Worm (Caenorhabditis elegans): Measurements from ENCODE around the gene exc-13.

DNA sequence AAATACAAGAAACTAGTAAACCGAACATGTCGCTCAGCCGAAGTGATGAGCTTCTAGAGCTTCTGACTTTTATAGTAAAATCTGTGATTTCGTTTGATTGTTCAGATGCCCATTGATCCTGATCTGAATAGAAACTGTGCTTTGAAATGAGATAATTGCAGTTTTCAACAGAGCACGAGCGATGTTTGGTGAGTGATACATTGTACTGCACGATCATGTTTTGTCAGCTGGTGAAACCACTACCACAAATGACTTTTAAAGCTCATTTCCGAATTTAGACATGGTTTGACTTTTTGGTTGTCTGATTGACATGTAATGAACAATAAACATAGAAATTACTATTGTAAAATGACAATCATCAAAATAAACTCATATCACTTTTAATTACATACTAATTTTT lies 9.6 kb upstream of the exc-13 start, which contains the start of gene tag-293:
- TF ChIP-seq nhr-12 (tag; optimal IDR thresholded peaks at IDR 0.05): no peak
- TF ChIP-seq unc-39 (tag; optimal IDR thresholded peaks at IDR 0.05): no peak
- no peak for TF ChIP-seq ztf-4 (tag; optimal IDR thresholded peaks at IDR 0.05)
- no peak for TF ChIP-seq ceh-82 (tag; optimal IDR thresholded peaks at IDR 0.05)
- no peak for TF ChIP-seq blmp-1 (tag; optimal IDR thresholded peaks at IDR 0.05; ENCODE audit: insufficient read depth)
- no peak for TF ChIP-seq snpc-4 (tag; optimal IDR thresholded peaks at IDR 0.05)
- TF ChIP-seq mab-5 (tag; optimal IDR thresholded peaks at IDR 0.05): no peak
- TF ChIP-seq nhr-10 (tag; optimal IDR thresholded peaks at IDR 0.05): no peak

Data from whole organism, L2 larva.